Worm (Caenorhabditis elegans) whole organism, L4 larva: ENCODE data around the gene smf-2.

Experiments used
- F37D6.2 ChIP-seq: sonication (generic microtip); optimal IDR thresholded peaks from 2 replicates; lab custom pipeline; 2016; ENCODE audit warnings: mild to moderate bottlenecking, missing genetic modification characterization, missing compliant biosample characterization
- F44E2.7 ChIP-seq: fragments of 200-800 bp; sonication (Bioruptor generic); IDR thresholded peaks from 2 replicates; pipeline ENCODE4 v2.1.2; 2022; ENCODE audit warnings: missing genetic modification characterization, missing compliant biosample characterization
- Y5F2A.4 ChIP-seq: fragments of 200-800 bp; sonication (Bioruptor generic); optimal IDR thresholded peaks from 2 replicates; lab custom pipeline; 2018; ENCODE audit warnings: mild to moderate bottlenecking, missing genetic modification characterization, missing compliant biosample characterization
- dmd-6 ChIP-seq: fragments of 200-800 bp; sonication (Bioruptor generic); IDR thresholded peaks from 2 replicates; pipeline ENCODE4 v1.3.6; 2022; ENCODE audit warnings: missing genetic modification reagents, missing genetic modification characterization, missing compliant biosample characterization
- egl-27 ChIP-seq: sonication (generic microtip); optimal IDR thresholded peaks from 3 replicates; lab custom pipeline; 2017; ENCODE audit warnings: missing biosample characterization, missing genetic modification reagents, missing genetic modification characterization
- jun-1 ChIP-seq: fragments of 150-350 bp; optimal IDR thresholded peaks from 2 replicates; lab custom pipeline; 2014; ENCODE audit warnings: missing biosample characterization, missing genetic modification reagents, missing genetic modification characterization
- mxl-2 ChIP-seq: fragments of 200-800 bp; sonication (Bioruptor generic); conservative IDR thresholded peaks from 2 replicates; pipeline ENCODE4 v1.3.6; 2022; ENCODE audit warnings: missing genetic modification reagents, missing genetic modification characterization, missing compliant biosample characterization
- sdz-12 ChIP-seq: fragments of 200-800 bp; sonication (Bioruptor generic); optimal IDR thresholded peaks from 2 replicates; lab custom pipeline; 2018; ENCODE audit warnings: mild to moderate bottlenecking, missing genetic modification characterization, missing compliant biosample characterization
- unc-130 ChIP-seq: sonication (generic microtip); optimal IDR thresholded peaks from 2 replicates; lab custom pipeline; 2016; ENCODE audit warnings: missing genetic modification reagents, missing genetic modification characterization, missing compliant biosample characterization
- unc-39 ChIP-seq: sonication (generic microtip); optimal IDR thresholded peaks from 2 replicates; lab custom pipeline; 2017; ENCODE audit warnings: missing biosample characterization, missing genetic modification characterization

- TF ChIP-seq dmd-6 (GFP tag; lab: Robert Waterston, UW) (no peak), unc-130 (GFP tag; lab: Kevin White, UChicago) (no peak), jun-1 (tag; lab: Kevin White, UChicago) (no peak), Y5F2A.4 (GFP tag; lab: Kevin White, UChicago) (no peak), F44E2.7 (GFP tag; lab: Robert Waterston, UW) (no peak), mxl-2 (no peak), unc-39 (no peak), sdz-12 (GFP tag; lab: Kevin White, UChicago) (no peak), egl-27 (tag; lab: Kevin White, UChicago) (no peak), F37D6.2 (tag; lab: Kevin White, UChicago) (no peak)
Measured at ce11 chrX:6746849-6747248, 28.4 kb upstream of the smf-2 start.
